Worm (Caenorhabditis elegans) whole organism, mixed stage, embryonic: Measurements from ENCODE around the gene K05F6.4.

Experiments
- bed-3 ChIP-seq: fragments of 200-800 bp; sonication (Bioruptor generic); optimal IDR thresholded peaks from 3 replicates; lab custom pipeline; 2018; ENCODE audit warnings: mild to moderate bottlenecking, missing genetic modification characterization, moderate library complexity, missing compliant biosample characterization
- blmp-1 ChIP-seq: fragments of 150-350 bp; optimal IDR thresholded peaks from 2 replicates; lab custom pipeline; 2014; ENCODE audit warnings: missing biosample characterization, missing genetic modification characterization
- ceh-39 ChIP-seq: fragments of 150-350 bp; optimal IDR thresholded peaks from 2 replicates; lab custom pipeline; 2014; ENCODE audit warnings: missing biosample characterization, missing genetic modification characterization
- ces-1 ChIP-seq: fragments of 150-350 bp; optimal IDR thresholded peaks from 2 replicates; lab custom pipeline; 2014; ENCODE audit warnings: missing biosample characterization, missing genetic modification reagents, missing genetic modification characterization
- mep-1 ChIP-seq: fragments of 150-350 bp; optimal IDR thresholded peaks from 2 replicates; lab custom pipeline; 2017; ENCODE audit warnings: missing biosample characterization, missing genetic modification reagents, missing genetic modification characterization, inconsistent platforms
- nhr-12 ChIP-seq: fragments of 150-350 bp; optimal IDR thresholded peaks from 2 replicates; lab custom pipeline; 2014; ENCODE audit warnings: missing biosample characterization, missing genetic modification characterization
- nhr-237 ChIP-seq: fragments of 150-350 bp; optimal IDR thresholded peaks from 2 replicates; lab custom pipeline; 2014; ENCODE audit warnings: missing biosample characterization, missing genetic modification characterization
- snpc-4 ChIP-seq: fragments of 150-350 bp; optimal IDR thresholded peaks from 2 replicates; lab custom pipeline; 2014; ENCODE audit warnings: missing biosample characterization, missing genetic modification characterization
- unc-39 ChIP-seq: fragments of 150-350 bp; optimal IDR thresholded peaks from 2 replicates; lab custom pipeline; 2014; ENCODE audit warnings: missing biosample characterization, missing genetic modification characterization
- unc-62 ChIP-seq: fragments of 150-350 bp; optimal IDR thresholded peaks from 2 replicates; lab custom pipeline; 2014; ENCODE audit warnings: missing biosample characterization, missing genetic modification reagents, missing genetic modification characterization
- ztf-11 ChIP-seq: fragments of 150-350 bp; optimal IDR thresholded peaks from 2 replicates; lab custom pipeline; 2014; ENCODE audit warnings: missing biosample characterization, missing genetic modification characterization

DNA sequence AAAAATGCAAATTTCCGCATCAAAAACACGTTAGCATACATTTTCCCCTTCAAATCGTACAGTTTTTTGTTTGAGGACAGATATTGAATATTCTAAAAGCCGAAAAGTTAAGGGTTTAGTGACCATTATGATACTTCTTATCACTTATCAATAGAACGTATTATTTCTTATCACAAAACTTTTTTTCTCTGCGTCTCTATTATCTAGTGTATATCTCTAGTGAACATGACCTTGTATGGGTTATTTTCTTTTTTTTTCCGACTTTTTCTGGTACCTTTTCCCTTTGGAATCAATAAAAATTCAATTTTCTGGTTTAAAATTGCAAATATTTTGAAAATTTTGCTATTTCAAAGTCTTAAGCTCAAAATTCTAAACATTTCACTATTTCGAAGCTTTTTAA, 39.6 kb upstream of the K05F6.4 start:
- TF ChIP-seq blmp-1 (tag; lab: Kevin White, UChicago): no peak
- TF ChIP-seq snpc-4 (tag; lab: Kevin White, UChicago): no peak
- TF ChIP-seq unc-62 (GFP tag; lab: Kevin White, UChicago): no peak
- no peak for TF ChIP-seq nhr-12 (tag; lab: Kevin White, UChicago)
- TF ChIP-seq unc-39: no peak
- no peak for TF ChIP-seq ceh-39 (tag; lab: Kevin White, UChicago)
- no peak for TF ChIP-seq bed-3 (GFP tag; lab: Kevin White, UChicago)
- no peak for TF ChIP-seq ztf-11 (tag; lab: Kevin White, UChicago)
- no peak for TF ChIP-seq nhr-237 (tag; lab: Kevin White, UChicago)
- no peak for TF ChIP-seq mep-1 (tag; lab: Kevin White, UChicago)
- TF ChIP-seq ces-1: no peak
